Worm (Caenorhabditis elegans) whole organism, late embryonic: Measurements from ENCODE around the gene Y49E10.29.

Experiments
- ceh-48 ChIP-seq: sonication (generic microtip); optimal IDR thresholded peaks from 2 replicates; lab custom pipeline; 2016; ENCODE audit warnings: missing genetic modification characterization, inconsistent platforms, missing compliant biosample characterization
- gmeb-2 ChIP-seq: sonication (generic microtip); optimal IDR thresholded peaks from 2 replicates; lab custom pipeline; 2016; ENCODE audit warnings: missing genetic modification characterization, inconsistent platforms, missing compliant biosample characterization
- hlh-8 ChIP-seq: sonication (generic microtip); optimal IDR thresholded peaks from 2 replicates; lab custom pipeline; 2016; ENCODE audit warnings: missing genotype, missing genetic modification characterization, missing compliant biosample characterization
- nfya-1 ChIP-seq: sonication (generic microtip); optimal IDR thresholded peaks from 2 replicates; lab custom pipeline; 2017; ENCODE audit warnings: missing genetic modification characterization, mild to moderate bottlenecking, missing compliant biosample characterization, antibody characterized with exemption, moderate library complexity
- ztf-16 ChIP-seq: sonication (generic microtip); optimal IDR thresholded peaks from 2 replicates; lab custom pipeline; 2017; ENCODE audit warnings: missing genetic modification characterization, missing compliant biosample characterization

The Y49E10.29 gene

DNA sequence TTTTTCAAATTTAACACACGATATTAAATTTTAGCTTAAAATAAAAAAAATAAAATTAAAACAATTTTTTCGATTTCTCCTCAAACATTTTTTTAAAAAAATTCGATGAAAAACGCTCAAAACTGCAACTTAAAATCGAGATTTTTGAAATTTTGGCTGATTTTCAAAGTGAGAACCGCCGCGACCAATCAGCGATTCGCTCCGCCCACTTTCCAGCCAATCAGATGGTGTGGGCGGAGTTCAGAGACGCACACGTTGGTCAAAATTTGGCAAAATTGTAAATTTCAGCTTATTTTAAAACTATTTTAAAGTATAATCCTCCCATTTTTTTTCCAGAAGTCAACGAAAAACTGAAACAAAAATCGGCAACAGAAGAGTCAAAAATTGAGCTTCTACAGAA lies 41.5 kb downstream of the Y49E10.29 start:
- TF ChIP-seq nfya-1 (tag; lab: Kevin White, UChicago): peak; percentile 70
- TF ChIP-seq ztf-16 (tag; lab: Kevin White, UChicago): no peak
- TF ChIP-seq gmeb-2: no peak

DNA sequence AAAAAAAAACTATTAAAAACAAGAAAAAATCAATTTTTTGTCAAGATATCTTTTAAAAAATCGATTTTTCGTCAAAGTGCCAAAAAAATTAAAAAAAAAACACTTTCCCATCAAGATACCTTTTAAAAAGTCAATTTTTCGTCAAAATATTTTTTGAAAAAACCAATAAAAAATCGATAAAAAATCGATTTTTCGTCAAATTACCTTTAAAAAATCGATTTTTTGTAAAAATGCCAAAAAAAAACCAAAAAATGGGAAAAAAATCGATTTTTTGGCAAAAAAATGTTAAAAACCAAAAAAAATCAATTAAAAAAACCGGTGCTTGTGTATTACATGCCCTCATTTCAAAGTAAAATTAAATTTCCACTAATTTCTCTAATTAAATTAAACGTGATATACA lies 48.7 kb downstream of the Y49E10.29 start:
- peak; percentile 29 for TF ChIP-seq ceh-48 (tag; lab: Kevin White, UChicago)
- no peak for TF ChIP-seq hlh-8 (tag; lab: Kevin White, UChicago)
